Worm (Caenorhabditis elegans) whole organism, late embryonic: Measurements from ENCODE around the gene klo-2.

ENCODE experiments used
- ceh-30 ChIP-seq: fragments of 150-350 bp; optimal IDR thresholded peaks from 2 replicates; lab custom pipeline; 2014; ENCODE audit warnings: missing biosample characterization, missing genetic modification characterization
- ceh-48 ChIP-seq: sonication (generic microtip); optimal IDR thresholded peaks from 2 replicates; lab custom pipeline; 2016; ENCODE audit warnings: missing genetic modification characterization, inconsistent platforms, missing compliant biosample characterization
- tbx-2 ChIP-seq: sonication (generic microtip); optimal IDR thresholded peaks from 2 replicates; lab custom pipeline; 2016; ENCODE audit warnings: missing genetic modification characterization, missing compliant biosample characterization
- ttx-3 ChIP-seq: sonication (generic microtip); optimal IDR thresholded peaks from 2 replicates; lab custom pipeline; 2016; ENCODE audit warnings: missing genetic modification reagents, missing genetic modification characterization, missing compliant biosample characterization

DNA sequence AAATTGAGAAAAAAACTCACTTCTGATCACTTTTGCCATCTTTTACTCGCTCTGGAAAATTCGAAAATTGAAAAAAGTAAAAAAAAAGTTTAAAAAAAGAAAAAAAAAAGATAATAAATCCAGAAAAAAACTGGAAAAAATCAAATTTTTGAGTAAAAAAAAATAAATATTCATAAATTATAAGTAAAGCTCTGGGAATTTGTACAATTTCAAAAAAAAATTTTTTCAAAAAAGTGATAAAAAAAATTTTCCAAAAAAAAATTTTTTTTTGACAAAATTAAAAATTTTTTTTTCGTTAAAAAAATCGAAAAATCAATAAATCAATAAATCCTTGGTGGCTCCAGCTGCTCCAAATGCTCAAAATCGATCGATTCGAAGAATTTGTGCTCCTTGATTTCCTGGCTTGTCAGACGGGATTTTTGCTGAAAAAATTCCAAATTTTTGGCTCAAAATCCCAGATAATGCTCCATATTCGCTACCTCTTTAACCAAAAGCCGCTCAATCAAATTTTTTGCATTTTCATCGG, 35.0 kb upstream of the klo-2 start, which contains the start of gene mrpl-30:
- TF ChIP-seq ceh-48 (tag; lab: Kevin White, UChicago) (no peak), ceh-30 (tag; lab: Kevin White, UChicago) (no peak), ttx-3 (tag; lab: Kevin White, UChicago) (no peak), tbx-2 (tag; lab: Kevin White, UChicago) (no peak)
